Fruit fly (Drosophila melanogaster): Measurements from ENCODE around the gene RnrL.

Gene RnrL

dm6 chr2L:10375464-10376236 lies 47.9 kb upstream of the RnrL start, which contains the start of the genes CG33303 and dpr19 (continued):
- TF ChIP-seq Asciz (GFP tag; optimal IDR thresholded peaks at IDR 0.05) (peak; percentile 9), hbn (GFP tag; IDR thresholded peaks at IDR 0.05; ENCODE audit: partially characterized antibody) (no peak), CG10979 (tag; optimal IDR thresholded peaks at IDR 0.05) (peak; percentile 84), Dip2 (GFP tag; IDR thresholded peaks at IDR 0.05) (no peak), CG7357 (GFP tag; IDR thresholded peaks at IDR 0.05) (no peak), CG10209 (GFP tag; optimal IDR thresholded peaks at IDR 0.05) (peak; percentile 66), HLH4C (GFP tag; IDR thresholded peaks at IDR 0.05; ENCODE audit: partially characterized antibody) (no peak), gsb-n (tag; optimal IDR thresholded peaks at IDR 0.05) (peak; percentile 82), usp (GFP tag; optimal IDR thresholded peaks at IDR 0.05) (no peak), CG10431 (GFP tag; optimal IDR thresholded peaks at IDR 0.05) (peak; percentile 46), CG8388 (GFP tag; optimal IDR thresholded peaks at IDR 0.05) (peak; percentile 86), CG10543 (GFP tag; optimal IDR thresholded peaks at IDR 0.05) (no peak), CG7556 (GFP tag; optimal IDR thresholded peaks at IDR 0.05) (peak; percentile 80), caup (GFP tag; optimal IDR thresholded peaks at IDR 0.05; ENCODE audit: severe bottlenecking) (peak; percentile 74), NC2β (GFP tag; optimal IDR thresholded peaks at IDR 0.05) (no peak), insv (GFP tag; optimal IDR thresholded peaks at IDR 0.05) (peak in 1 of 2 experiments; percentile 30), CG7963 (GFP tag; IDR thresholded peaks at IDR 0.05; ENCODE audit: partially characterized antibody) (no peak), CG32767 (GFP tag; IDR thresholded peaks at IDR 0.05) (peak; percentile 73; the same call in 1 of the 2 replicates), ara (GFP tag; IDR thresholded peaks at IDR 0.05) (peak; percentile 57; the same call in 1 of the 2 replicates), jumu (GFP tag; optimal IDR thresholded peaks at IDR 0.05) (no peak), gro (GFP tag; optimal IDR thresholded peaks at IDR 0.05) (peak; percentile 50), Bdp1 (GFP tag; optimal IDR thresholded peaks at IDR 0.05) (no peak), dimm (GFP tag; IDR thresholded peaks at IDR 0.05) (no peak), CG1024 (GFP tag; IDR thresholded peaks at IDR 0.05) (0 out of 2 replicates have a peak, but pooled peaks have one; percentile 35), btn (GFP tag; optimal IDR thresholded peaks at IDR 0.05) (no peak), Nf-YB (GFP tag; optimal IDR thresholded peaks at IDR 0.05) (peak; percentile 49), chif (GFP tag; optimal IDR thresholded peaks at IDR 0.05) (no peak), pan (optimal IDR thresholded peaks at IDR 0.05) (no peak), pan (GFP tag; optimal IDR thresholded peaks at IDR 0.05 in 1 of 2, IDR thresholded peaks at IDR 0.05 in 1 of 2) (peak in 1 of 2 experiments; percentile 64), CG12744 (GFP tag; optimal IDR thresholded peaks at IDR 0.05) (no peak), CG2129 (GFP tag; IDR thresholded peaks at IDR 0.05; ENCODE audit: partially characterized antibody) (no peak), CG15479 (GFP tag; optimal IDR thresholded peaks at IDR 0.05) (no peak), dysf (GFP tag; IDR thresholded peaks at IDR 0.05) (peak; percentile 71; the same call in 1 of the 3 replicates), Lim3 (GFP tag; IDR thresholded peaks at IDR 0.05) (no peak), grau (tag; optimal IDR thresholded peaks at IDR 0.05) (peak; percentile 85), Sry-β (GFP tag; optimal IDR thresholded peaks at IDR 0.05) (no peak), CG7745 (tag; optimal IDR thresholded peaks at IDR 0.05) (peak; percentile 3), CG6654 (GFP tag; optimal IDR thresholded peaks at IDR 0.05) (peak; percentile 16), ind (GFP tag; optimal IDR thresholded peaks at IDR 0.05) (peak; percentile 43), CG12071 (GFP tag; optimal IDR thresholded peaks at IDR 0.05) (no peak), trem (tag; optimal IDR thresholded peaks at IDR 0.05) (peak; percentile 89), HLH54F (GFP tag; optimal IDR thresholded peaks at IDR 0.05) (no peak), CG2120 (GFP tag; optimal IDR thresholded peaks at IDR 0.05) (peak; percentile 27), Bgb (GFP tag; IDR thresholded peaks at IDR 0.05; ENCODE audit: partially characterized antibody) (no peak), Jarid2 (GFP tag; optimal IDR thresholded peaks at IDR 0.05) (no peak), amos (GFP tag; IDR thresholded peaks at IDR 0.05; ENCODE audit: partially characterized antibody) (no peak; the same call in 1 of the 2 replicates), CG9932 (GFP tag; IDR thresholded peaks at IDR 0.05) (peak; percentile 17; the same call in 1 of the 2 replicates), Dref (GFP tag; IDR thresholded peaks at IDR 0.05) (no peak), az2 (GFP tag; optimal IDR thresholded peaks at IDR 0.05) (peak; percentile 54)

Data from whole organism, embryonic.